Fruit fly (Drosophila melanogaster) whole organism: ENCODE results near the gene CG31538.

Experiments used
- Dll ChIP-seq: fragments of >200 bp; optimal IDR thresholded peaks from 2 replicates; lab custom pipeline; 2017
- pan ChIP-seq: fragments of >200 bp; optimal IDR thresholded peaks from 2 replicates; lab custom pipeline; 2017
- psq ChIP-seq: fragments of >200 bp; optimal IDR thresholded peaks from 2 replicates; lab custom pipeline; 2017
- usp ChIP-seq: fragments of >200 bp; optimal IDR thresholded peaks from 2 replicates; lab custom pipeline; 2017; ENCODE audit warnings: missing biosample characterization, missing genetic modification characterization, mixed read lengths

DNA sequence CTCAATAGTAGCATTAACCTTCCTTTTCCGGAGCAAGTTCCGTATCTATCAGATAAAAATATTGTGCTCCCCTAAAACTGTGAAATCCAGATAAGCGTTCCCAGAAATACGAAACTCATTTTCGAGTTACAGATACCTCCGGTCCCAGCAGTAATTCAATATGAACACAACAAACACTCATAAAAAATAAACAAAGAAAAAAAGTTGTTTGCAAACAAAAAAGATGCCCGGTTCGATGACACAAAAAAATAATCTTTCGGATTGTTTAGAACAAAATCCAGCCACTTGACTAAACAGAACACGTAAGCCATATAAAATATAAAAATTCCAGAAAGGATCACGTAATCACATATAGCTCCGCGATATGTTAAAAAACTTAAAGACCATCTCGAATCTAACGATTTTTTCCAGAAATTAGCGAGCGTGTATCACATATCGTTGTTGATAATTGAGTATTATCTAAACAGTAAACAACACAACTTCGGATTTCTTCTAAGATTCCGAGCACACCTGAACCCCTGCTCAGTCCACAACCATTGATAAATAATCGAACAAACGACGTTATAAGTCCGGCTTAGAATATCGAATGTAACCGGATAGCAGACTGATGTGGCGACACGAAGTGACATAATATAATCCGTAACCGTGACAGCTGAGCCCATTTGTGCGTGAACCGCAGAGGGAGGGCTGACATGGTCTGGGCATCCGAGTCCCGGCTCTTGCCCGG is 41.6 kb upstream of the CG31538 start:
- TF ChIP-seq psq (lab: Kevin White, UChicago) (no peak), pan (lab: Kevin White, UChicago) (no peak), usp (no peak), Dll (lab: Kevin White, UChicago) (no peak)
